Fruit fly (Drosophila melanogaster) whole organism, pupa: ENCODE results near the gene CG14721.

ENCODE experiments used
- CG12605 ChIP-seq: fragments of 200-800 bp; sonication (Bioruptor generic); IDR thresholded peaks from 2 replicates; pipeline ENCODE4 v1.3.6; 2022; ENCODE audit warnings: missing biosample characterization, missing genetic modification characterization
- CG14655 ChIP-seq: fragments of 200-800 bp; sonication (Bioruptor generic); optimal IDR thresholded peaks from 3 replicates; lab custom pipeline; 2017; ENCODE audit warnings: mild to moderate bottlenecking, missing biosample characterization, missing genetic modification reagents, missing genetic modification characterization
- CG15710 ChIP-seq: fragments of 200-800 bp; sonication (Bioruptor generic); optimal IDR thresholded peaks from 2 replicates; lab custom pipeline; 2018; ENCODE audit warnings: missing biosample characterization, mild to moderate bottlenecking, missing genetic modification characterization, moderate library complexity
- CG32121 ChIP-seq: fragments of 200-800 bp; sonication (Bioruptor generic); IDR thresholded peaks from 2 replicates; pipeline ENCODE4 v1.3.6; 2022; ENCODE audit warnings: missing biosample characterization, missing genetic modification characterization
- CG4496 ChIP-seq: fragments of 200-800 bp; sonication (Bioruptor generic); IDR thresholded peaks from 3 replicates; pipeline ENCODE4 v1.3.6; 2022; ENCODE audit warnings: missing biosample characterization, missing genetic modification characterization
- CG8301 ChIP-seq: fragments of 200-800 bp; sonication (Bioruptor generic); optimal IDR thresholded peaks from 2 replicates; lab custom pipeline; 2018; ENCODE audit warnings: missing biosample characterization, mild to moderate bottlenecking, missing genetic modification characterization
- D1 ChIP-seq: fragments of 200-800 bp; sonication (Bioruptor generic); optimal IDR thresholded peaks from 2 replicates; lab custom pipeline; 2018; ENCODE audit warnings: missing biosample characterization, mild to moderate bottlenecking, missing genetic modification characterization, moderate library complexity
- Ets98B ChIP-seq: fragments of 200-800 bp; sonication (Bioruptor generic); IDR thresholded peaks from 2 replicates; pipeline ENCODE4 v1.3.6; 2022; ENCODE audit warnings: missing biosample characterization, missing genetic modification characterization
- Snoo ChIP-seq: fragments of 200-800 bp; sonication (Bioruptor generic); optimal IDR thresholded peaks from 3 replicates; lab custom pipeline; 2017; ENCODE audit warnings: missing biosample characterization, mild to moderate bottlenecking, missing genetic modification characterization, inconsistent platforms
- gl ChIP-seq: fragments of 200-800 bp; sonication (Bioruptor generic); optimal IDR thresholded peaks from 2 replicates; lab custom pipeline; 2018; ENCODE audit warnings: missing biosample characterization, mild to moderate bottlenecking, missing genetic modification characterization
- rn ChIP-seq: fragments of 200-800 bp; sonication (Bioruptor generic); IDR thresholded peaks from 2 replicates; pipeline ENCODE4 v1.3.6; 2022; ENCODE audit warnings: missing biosample characterization, missing genetic modification characterization

dm6 chr3R:11696209-11696608, 39.0 kb upstream of the CG14721 start, which contains the start of gene CG14717:
- no peak for TF ChIP-seq CG8301
- no peak for TF ChIP-seq CG15710 (tag; lab: Kevin White, UChicago)
- TF ChIP-seq rn: no peak
- no peak for TF ChIP-seq CG12605 (GFP tag; lab: Robert Waterston, UW)
- no peak for TF ChIP-seq CG14655 (GFP tag; lab: Kevin White, UChicago)
- no peak for TF ChIP-seq CG4496 (GFP tag; lab: Robert Waterston, UW)
- TF ChIP-seq D1 (tag; lab: Kevin White, UChicago): no peak
- TF ChIP-seq Ets98B (GFP tag; lab: Robert Waterston, UW): no peak
- no peak for TF ChIP-seq gl (tag; lab: Kevin White, UChicago)
- TF ChIP-seq CG32121: no peak
- no peak for TF ChIP-seq Snoo
